Worm (Caenorhabditis elegans): ENCODE data around the gene ilys-2.

The ilys-2 gene

ce11 chrIV:2464156-2464555, 3.3 kb upstream of the ilys-2 start, which contains the start of gene ilys-3:
TSS of gene ilys-3 (plus strand) at chrIV:2464456.
- TF ChIP-seq tra-1 (GFP tag; IDR thresholded peaks at IDR 0.05) (no peak), mes-2 (tag; optimal IDR thresholded peaks at IDR 0.05; ENCODE audit: poor library complexity, severe bottlenecking) (no peak), zag-1 (tag; optimal IDR thresholded peaks at IDR 0.05) (no peak), nhr-237 (tag; optimal IDR thresholded peaks at IDR 0.05) (no peak), zfp-3 (GFP tag; conservative IDR thresholded peaks at IDR 0.05) (no peak), ceh-62 (tag; optimal IDR thresholded peaks at IDR 0.05) (no peak), nhr-77 (tag; optimal IDR thresholded peaks at IDR 0.05) (no peak), spr-1 (tag; optimal IDR thresholded peaks at IDR 0.05) (no peak), pqm-1 (tag; optimal IDR thresholded peaks at IDR 0.05) (no peak), egl-43 (GFP tag; IDR thresholded peaks at IDR 0.05) (no peak), ama-1 (optimal IDR thresholded peaks at IDR 0.05) (no peak)

- TF ChIP-seq pqm-1 (tag; optimal IDR thresholded peaks at IDR 0.05) (peak; percentile 72), F49E8.2 (tag; optimal IDR thresholded peaks at IDR 0.05; ENCODE audit: borderline replicate concordance) (no peak), nhr-28 (tag; optimal IDR thresholded peaks at IDR 0.05) (peak; percentile 77)
Measured at ce11 chrIV:2466249-2466648, 1.2 kb upstream of the ilys-2 start.

- TF ChIP-seq unc-62 (GFP tag; optimal IDR thresholded peaks at IDR 0.05 in 1 of 2) (no peak), unc-62 (tag; optimal IDR thresholded peaks at IDR 0.05) (no peak), T26A8.4 (GFP tag; IDR thresholded peaks at IDR 0.05) (no peak), attf-4 (tag; optimal IDR thresholded peaks at IDR 0.05) (no peak), mep-1 (tag; optimal IDR thresholded peaks at IDR 0.05) (no peak), madf-9 (GFP tag; conservative IDR thresholded peaks at IDR 0.05) (no peak), F49E8.2 (tag; optimal IDR thresholded peaks at IDR 0.05; ENCODE audit: borderline replicate concordance) (no peak), hif-1 (tag; optimal IDR thresholded peaks at IDR 0.05) (no peak), snpc-4 (tag; optimal IDR thresholded peaks at IDR 0.05) (no peak), mes-2 (tag; optimal IDR thresholded peaks at IDR 0.05; ENCODE audit: poor library complexity, severe bottlenecking) (no peak), T20F7.1 (GFP tag; optimal IDR thresholded peaks at IDR 0.05) (no peak), daf-19 (GFP tag; conservative IDR thresholded peaks at IDR 0.05) (no peak), set-16 (GFP tag; IDR thresholded peaks at IDR 0.05) (no peak), zag-1 (tag; optimal IDR thresholded peaks at IDR 0.05) (no peak), vab-7 (GFP tag; IDR thresholded peaks at IDR 0.05) (no peak), spr-3 (GFP tag; optimal IDR thresholded peaks at IDR 0.05) (no peak), dve-1 (tag; optimal IDR thresholded peaks at IDR 0.05; ENCODE audit: insufficient read depth) (no peak), lin-15B (tag; optimal IDR thresholded peaks at IDR 0.05) (no peak), ZK337.2 (GFP tag; IDR thresholded peaks at IDR 0.05) (no peak)
Measured at ce11 chrIV:2470114-2470513, 2.6 kb downstream of the ilys-2 start, which contains the start of gene ilys-1. TSS of gene ilys-1 (plus strand) at chrIV:2470414.

- TF ChIP-seq ctbp-1 (GFP tag; IDR thresholded peaks at IDR 0.05), result no peak
- TF ChIP-seq lin-29 (GFP tag; IDR thresholded peaks at IDR 0.05), result no peak
- peak; percentile 63 for TF ChIP-seq aha-1 (tag)
- TF ChIP-seq nhr-41 (GFP tag; IDR thresholded peaks at IDR 0.05), result no peak
- TF ChIP-seq zag-1 (tag; optimal IDR thresholded peaks at IDR 0.05), result no peak
- TF ChIP-seq unc-62 (GFP tag; optimal IDR thresholded peaks at IDR 0.05 in 1 of 2), result peak in 1 of 2 experiments; percentile 13
- no peak for TF ChIP-seq unc-62 (tag; optimal IDR thresholded peaks at IDR 0.05)
Measured at ce11 chrIV:2476386-2476785, 8.9 kb downstream of the ilys-2 start, which contains the start of gene grd-16. TSS of gene grd-16 (plus strand) at chrIV:2476686.

ce11 chrIV:2481955-2482354, 14.5 kb downstream of the ilys-2 start, which contains the start of gene Y69A2AL.2:
TSS of gene Y69A2AL.2 (plus strand) at chrIV:2482255.
- no peak for TF ChIP-seq R02D3.7 (tag; optimal IDR thresholded peaks at IDR 0.05)
- TF ChIP-seq php-3 (GFP tag; IDR thresholded peaks at IDR 0.05), result no peak
- TF ChIP-seq nhr-42 (GFP tag; IDR thresholded peaks at IDR 0.05), result no peak
- no peak for TF ChIP-seq nhr-11 (tag; optimal IDR thresholded peaks at IDR 0.05)
- no peak for TF ChIP-seq lin-29 (GFP tag; IDR thresholded peaks at IDR 0.05)
- TF ChIP-seq ces-1 (GFP tag; optimal IDR thresholded peaks at IDR 0.05), result no peak
- no peak for TF ChIP-seq ceh-44 (GFP tag; IDR thresholded peaks at IDR 0.05)
- TF ChIP-seq nhr-10 (tag; optimal IDR thresholded peaks at IDR 0.05), result no peak
- no peak for TF ChIP-seq lin-1 (GFP tag; IDR thresholded peaks at IDR 0.05)
- no peak for TF ChIP-seq F10B5.3 (tag; optimal IDR thresholded peaks at IDR 0.05)
- TF ChIP-seq sdz-12 (GFP tag; optimal IDR thresholded peaks at IDR 0.05), result no peak
- no peak for TF ChIP-seq nhr-28 (tag; optimal IDR thresholded peaks at IDR 0.05)
- no peak for TF ChIP-seq mxl-2 (GFP tag; conservative IDR thresholded peaks at IDR 0.05)
- TF ChIP-seq F37D6.2 (tag; optimal IDR thresholded peaks at IDR 0.05), result no peak

All from whole organism, L4 larva.